Fruit fly (Drosophila melanogaster): Measurements from ENCODE around the gene wit.

Gene wit

dm6 chr3L:4070221-4070995, 1.1 kb downstream of the wit start:
- TF ChIP-seq CTCF (optimal IDR thresholded peaks at IDR 0.05) (no peak), CG8478 (optimal IDR thresholded peaks at IDR 0.05) (no peak)

dm6 chr3L:4069069-4069468, 2.4 kb downstream of the wit start, which contains the start of gene CG32259:
Gene CG32259 (plus strand): TSS chr3L:4069369.
- no peak for TF ChIP-seq CG8478 (optimal IDR thresholded peaks at IDR 0.05)
- TF ChIP-seq CTCF (optimal IDR thresholded peaks at IDR 0.05), result no peak

- no peak for TF ChIP-seq CG8478 (optimal IDR thresholded peaks at IDR 0.05)
- TF ChIP-seq CTCF (optimal IDR thresholded peaks at IDR 0.05), result no peak
Measured at dm6 chr3L:4068368-4068767, 3.1 kb downstream of the wit start.

DNA sequence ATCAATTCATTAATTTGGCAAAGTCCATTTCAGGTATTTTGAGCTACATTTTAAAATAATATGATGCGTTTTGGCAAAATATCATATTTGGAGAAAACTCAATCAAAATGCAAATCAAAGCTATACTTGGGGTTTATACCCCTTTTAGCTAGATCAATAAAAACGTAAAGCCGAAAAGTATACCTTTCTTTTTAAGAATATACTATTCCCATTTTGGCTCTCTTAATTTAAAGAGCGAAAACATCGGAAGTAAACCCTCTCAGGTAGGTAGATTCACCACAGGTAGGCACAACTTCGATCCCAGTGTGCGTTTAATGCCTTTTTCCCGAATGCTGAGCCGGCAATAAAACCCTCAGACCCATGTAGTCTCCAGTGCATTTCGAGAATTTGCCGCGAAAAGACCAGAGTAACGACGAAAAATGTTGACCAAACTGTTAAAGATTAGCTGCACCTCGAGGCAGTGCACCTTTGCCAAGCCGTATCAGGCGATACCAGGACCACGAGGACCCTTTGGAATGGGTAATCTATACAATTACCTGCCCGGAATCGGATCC, 9.5 kb downstream of the wit start, which contains the start of gene dib:
Gene dib (plus strand): TSS at position 372 of the 554 bp plus-strand sequence.
- TF ChIP-seq CTCF (optimal IDR thresholded peaks at IDR 0.05) (no peak), CG8478 (optimal IDR thresholded peaks at IDR 0.05) (no peak)

- TF ChIP-seq CG8478 (optimal IDR thresholded peaks at IDR 0.05), result no peak
- no peak for TF ChIP-seq CTCF (optimal IDR thresholded peaks at IDR 0.05)
Measured at dm6 chr3L:4059293-4059820, 12.2 kb downstream of the wit start, which contains the start of gene Ugt305A1. Gene Ugt305A1 (plus strand): TSS chr3L:4059770.

dm6 chr3L:4056812-4057211, 14.7 kb downstream of the wit start:
- TF ChIP-seq CTCF (optimal IDR thresholded peaks at IDR 0.05) (no peak), CG8478 (optimal IDR thresholded peaks at IDR 0.05) (no peak)

DNA sequence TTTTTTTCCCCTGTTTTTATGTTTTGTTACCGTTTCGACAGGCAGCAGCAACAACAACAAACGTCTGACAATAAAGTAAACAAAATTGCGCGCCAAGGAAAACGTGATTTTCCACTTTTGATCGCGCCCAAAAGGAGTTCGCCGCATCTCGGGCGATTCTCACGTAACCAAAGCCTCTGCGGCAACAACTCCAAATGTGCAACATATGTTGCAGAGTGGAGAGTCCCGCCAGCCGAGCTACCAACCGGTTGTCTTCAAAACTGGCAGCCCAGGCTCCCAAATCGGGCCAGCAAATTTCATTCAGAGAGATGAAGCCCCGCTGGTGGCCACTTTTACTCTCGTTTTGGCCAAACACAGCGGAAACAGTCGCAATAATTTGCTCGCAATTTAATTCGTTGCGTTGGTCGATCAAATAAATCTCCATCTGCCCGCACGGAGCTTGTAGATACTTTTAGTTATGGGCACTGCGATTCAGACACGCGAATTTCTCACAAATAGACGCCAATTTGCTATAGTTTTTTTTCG, 16.0 kb downstream of the wit start:
- TF ChIP-seq CTCF (optimal IDR thresholded peaks at IDR 0.05), result no peak
- TF ChIP-seq CG8478 (optimal IDR thresholded peaks at IDR 0.05), result no peak

- no peak for TF ChIP-seq CG8478 (optimal IDR thresholded peaks at IDR 0.05)
Measured at dm6 chr3L:4049082-4049481, 22.4 kb downstream of the wit start.

- TF ChIP-seq CG8478 (optimal IDR thresholded peaks at IDR 0.05), result no peak
- no peak for TF ChIP-seq CTCF (optimal IDR thresholded peaks at IDR 0.05)
Measured at dm6 chr3L:4047635-4048034, 23.9 kb downstream of the wit start, which contains the start of gene Dpy-30L2. Gene Dpy-30L2 (minus strand): TSS chr3L:4047735.

- TF ChIP-seq CTCF (optimal IDR thresholded peaks at IDR 0.05) (no peak), CG8478 (optimal IDR thresholded peaks at IDR 0.05) (no peak)
Measured at dm6 chr3L:4046289-4046688, 25.2 kb downstream of the wit start, which contains the start of gene CG1136. Gene CG1136 (plus strand): TSS chr3L:4046596.

- TF ChIP-seq CTCF (optimal IDR thresholded peaks at IDR 0.05) (no peak), CG8478 (optimal IDR thresholded peaks at IDR 0.05) (no peak)
Measured at dm6 chr3L:4044497-4044896, 27.0 kb downstream of the wit start.

DNA sequence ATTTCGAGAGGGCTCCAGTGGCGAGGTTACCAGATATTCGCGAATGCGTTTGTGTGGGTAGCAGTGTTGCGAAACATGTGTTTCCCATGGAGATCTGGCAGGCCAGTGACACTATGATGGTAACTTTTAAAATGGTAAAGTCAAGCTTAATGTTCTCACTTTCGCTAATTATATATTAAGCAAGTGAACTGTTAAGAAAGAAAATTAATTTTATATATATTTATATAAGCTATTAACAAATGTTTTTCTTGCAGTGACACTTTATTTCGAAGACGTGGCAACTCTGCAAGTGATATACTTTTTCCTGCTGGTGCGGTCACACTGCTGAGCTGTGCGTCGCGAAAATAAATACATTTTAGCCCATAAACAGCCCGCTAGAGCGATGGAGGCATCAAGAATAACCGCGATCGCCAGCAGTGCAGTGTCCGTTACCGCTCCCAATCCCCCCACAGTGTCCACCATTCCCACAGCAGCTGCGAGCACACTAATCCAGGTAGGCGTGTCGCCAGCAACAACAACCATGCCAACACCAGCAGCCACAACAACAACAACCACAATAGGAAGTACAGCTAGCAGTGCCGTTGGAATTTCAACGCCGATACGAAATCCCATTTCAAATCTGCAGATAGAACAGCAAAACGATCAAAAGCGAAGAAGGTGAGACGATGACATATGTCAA, 31.1 kb downstream of the wit start, which contains the start of the genes CG11593 and Rcd5:
Gene CG11593 (minus strand): TSS at position 236 of the 679 bp plus-strand sequence.
Gene Rcd5 (plus strand): TSS at position 283 of the 679 bp plus-strand sequence.
- TF ChIP-seq CTCF (optimal IDR thresholded peaks at IDR 0.05) (no peak), CG8478 (optimal IDR thresholded peaks at IDR 0.05) (no peak)

DNA sequence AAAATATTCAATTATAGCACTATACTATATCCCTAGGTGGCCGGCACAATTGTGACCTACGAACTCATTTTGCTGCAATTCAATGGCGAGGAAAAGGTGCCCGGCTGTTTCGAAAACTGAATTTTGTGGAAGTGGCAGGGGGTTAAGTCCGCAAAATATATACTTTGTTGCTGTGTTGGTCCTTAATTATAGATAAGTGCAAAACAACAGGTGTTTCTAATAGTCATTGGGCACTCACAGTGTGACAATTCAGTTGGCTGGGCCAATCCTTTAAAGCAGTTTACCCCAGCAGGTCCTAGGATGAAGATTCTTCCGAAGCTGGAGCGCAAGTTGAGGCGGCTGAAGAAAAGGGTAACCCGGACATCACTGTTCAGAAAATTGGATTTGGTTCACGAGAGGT, 36.0 kb downstream of the wit start, which contains the start of gene Gr64f:
Gene Gr64f (plus strand): TSS at position 301 of the 400 bp plus-strand sequence.
- TF ChIP-seq CG8478 (optimal IDR thresholded peaks at IDR 0.05) (no peak), CTCF (optimal IDR thresholded peaks at IDR 0.05) (no peak)

DNA sequence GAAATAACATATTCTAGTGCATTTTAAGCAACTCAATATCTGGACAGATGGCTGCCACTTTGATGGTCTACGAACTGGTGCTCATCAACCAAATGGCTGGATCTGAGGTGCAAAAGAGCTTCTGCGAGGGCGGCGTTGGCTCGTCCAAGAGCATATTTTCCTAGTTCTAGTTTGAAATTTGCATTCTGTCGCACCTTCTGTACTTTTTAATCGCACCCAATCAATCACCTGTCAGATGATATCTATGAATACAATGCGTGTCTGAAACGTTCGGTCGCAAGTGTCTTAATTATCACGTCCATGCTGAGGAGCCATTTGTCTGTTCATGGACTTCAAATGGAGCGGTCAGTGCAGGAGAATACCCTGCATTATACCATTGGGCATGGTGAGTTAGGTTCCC, 39.8 kb downstream of the wit start, which contains the start of the genes Gr64d and Gr64e:
Gene Gr64d (plus strand): TSS at position 301 of the 400 bp plus-strand sequence.
Gene Gr64e (plus strand): TSS at position 380 of the 400 bp plus-strand sequence.
- TF ChIP-seq CG8478 (optimal IDR thresholded peaks at IDR 0.05), result no peak
- no peak for TF ChIP-seq CTCF (optimal IDR thresholded peaks at IDR 0.05)

DNA sequence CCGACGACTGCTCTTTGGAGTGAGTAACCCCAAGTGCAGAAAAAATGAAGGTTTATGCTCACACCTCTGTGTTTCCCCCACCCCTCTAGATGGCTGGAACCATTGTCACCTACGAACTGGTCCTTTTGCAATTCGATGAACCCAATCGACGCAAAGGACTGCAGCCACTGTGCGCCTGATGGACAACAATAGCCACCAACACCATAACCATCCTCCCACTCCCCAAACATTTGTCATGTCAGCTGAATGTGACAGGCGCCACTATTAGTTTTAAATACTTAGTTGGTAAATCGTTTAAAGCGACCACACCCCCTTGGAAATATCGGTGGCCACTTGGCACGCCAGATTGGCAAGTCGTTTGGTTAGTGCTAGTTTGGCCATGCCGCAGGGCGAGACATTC, 43.2 kb downstream of the wit start, which contains the start of the genes Gr64b and Gr64c:
Gene Gr64b (plus strand): TSS at position 301 of the 400 bp plus-strand sequence.
Gene Gr64c (plus strand): TSS at position 301 of the 400 bp plus-strand sequence.
- TF ChIP-seq CTCF (optimal IDR thresholded peaks at IDR 0.05) (no peak), CG8478 (optimal IDR thresholded peaks at IDR 0.05) (no peak)

Measured in S2 (cell line).